Worm (Caenorhabditis elegans): ENCODE data around the gene fbxa-30.
A peak's percentile ranks its signal among the peaks of the same experiment; 100 is the strongest.

fbxa-30 gene

DNA sequence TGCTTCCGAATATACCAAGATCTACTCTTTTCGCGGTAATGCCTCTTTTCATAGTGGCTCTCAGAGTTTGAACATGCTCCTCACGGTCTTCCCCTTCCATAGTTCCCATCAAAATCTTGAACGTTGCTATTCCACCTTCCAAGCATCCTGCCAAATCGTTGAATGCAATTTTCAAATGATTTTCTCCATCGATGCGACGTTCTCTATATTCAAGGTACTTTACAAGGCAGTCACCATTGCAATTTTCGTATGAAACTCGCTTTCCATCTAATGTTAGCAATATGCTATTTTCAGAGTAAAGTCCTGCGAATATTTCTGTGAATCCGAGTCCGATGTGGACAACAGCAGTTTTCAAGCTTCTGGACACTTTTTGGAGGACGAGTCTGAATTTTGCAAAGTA lies 38.9 kb upstream of the fbxa-30 start:
- TF ChIP-seq elt-2 (tag; optimal IDR thresholded peaks at IDR 0.05) (no peak), hlh-15 (tag; optimal IDR thresholded peaks at IDR 0.05) (no peak), tbx-2 (tag; optimal IDR thresholded peaks at IDR 0.05) (no peak), fkh-6 (tag; optimal IDR thresholded peaks at IDR 0.05) (no peak), che-1 (tag; optimal IDR thresholded peaks at IDR 0.05) (no peak), lim-6 (tag; optimal IDR thresholded peaks at IDR 0.05) (no peak), sox-2 (GFP tag; IDR thresholded peaks at IDR 0.05) (no peak), ceh-22 (tag; optimal IDR thresholded peaks at IDR 0.05) (no peak), ceh-30 (tag; optimal IDR thresholded peaks at IDR 0.05) (no peak), pag-3 (tag; optimal IDR thresholded peaks at IDR 0.05; ENCODE audit: borderline replicate concordance) (no peak)

DNA sequence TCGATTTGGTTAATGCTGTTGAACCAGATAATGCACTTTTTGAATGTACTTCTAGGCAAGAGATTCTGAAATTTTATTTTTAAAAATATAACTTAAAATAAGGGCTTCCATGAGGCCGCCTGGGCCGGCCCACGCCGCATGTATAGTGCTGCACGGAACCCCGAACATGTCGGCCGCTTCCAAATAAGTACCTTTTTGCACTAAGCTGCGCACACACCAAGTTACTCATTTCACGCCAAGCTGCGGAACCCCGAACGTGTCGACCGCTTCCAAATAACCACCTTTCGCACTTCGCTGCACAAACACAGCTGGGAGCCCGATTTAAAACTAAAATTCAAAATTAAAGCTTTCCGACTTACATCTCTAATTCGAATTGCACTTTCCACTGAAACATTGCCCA lies 36.0 kb upstream of the fbxa-30 start:
- no peak for TF ChIP-seq tbx-2 (tag; optimal IDR thresholded peaks at IDR 0.05)
- no peak for TF ChIP-seq eyg-1 (tag; optimal IDR thresholded peaks at IDR 0.05)
- TF ChIP-seq ttx-3 (tag; optimal IDR thresholded peaks at IDR 0.05) = no peak
- TF ChIP-seq hlh-8 (tag; optimal IDR thresholded peaks at IDR 0.05) = no peak
- no peak for TF ChIP-seq C38D4.7 (GFP tag; optimal IDR thresholded peaks at IDR 0.05)
- TF ChIP-seq tbx-7 (tag; optimal IDR thresholded peaks at IDR 0.05) = no peak
- TF ChIP-seq ceh-34 (tag; optimal IDR thresholded peaks at IDR 0.05) = no peak
- TF ChIP-seq T23F11.4 (GFP tag; optimal IDR thresholded peaks at IDR 0.05) = no peak
- TF ChIP-seq elt-4 (tag; optimal IDR thresholded peaks at IDR 0.05) = no peak
- no peak for TF ChIP-seq pha-2 (tag; optimal IDR thresholded peaks at IDR 0.05)
- TF ChIP-seq nhr-11 (tag; optimal IDR thresholded peaks at IDR 0.05) = no peak
- TF ChIP-seq ceh-18 (tag; optimal IDR thresholded peaks at IDR 0.05) = no peak
- no peak for TF ChIP-seq hlh-30 (tag; optimal IDR thresholded peaks at IDR 0.05; ENCODE audit: insufficient read depth)
- TF ChIP-seq lim-6 (tag; optimal IDR thresholded peaks at IDR 0.05) = no peak

ce11 chrIII:1308887-1309286 lies 33.5 kb upstream of the fbxa-30 start, which contains the start of gene Y82E9BL.12:
Gene Y82E9BL.12 (plus strand): TSS chrIII:1309187.
- no peak for TF ChIP-seq eyg-1 (tag; optimal IDR thresholded peaks at IDR 0.05)

DNA sequence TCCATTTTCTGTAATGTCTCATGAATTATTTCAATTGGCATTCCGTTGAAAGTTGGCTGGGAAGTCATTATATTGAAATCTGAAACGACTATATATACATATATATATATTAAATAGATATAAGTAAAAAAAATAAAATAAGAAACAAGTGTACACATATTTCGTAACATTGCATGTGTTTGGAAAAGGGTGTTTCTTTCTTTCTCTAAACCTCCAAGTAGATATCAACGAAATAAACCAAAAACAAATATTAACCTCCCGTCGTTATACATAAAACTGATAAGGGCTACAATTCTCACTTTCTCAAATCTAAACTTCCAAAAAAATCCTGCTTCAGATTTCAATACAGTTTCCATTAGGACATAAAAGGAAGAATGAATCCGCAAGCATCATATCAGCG lies 32.8 kb upstream of the fbxa-30 start, which contains the start of gene fbxa-79:
TSS of gene fbxa-79 (minus strand) at position 86 of the 400 bp plus-strand sequence.
- TF ChIP-seq hlh-13 (GFP tag; optimal IDR thresholded peaks at IDR 0.05) (no peak), elt-2 (tag; optimal IDR thresholded peaks at IDR 0.05) (peak; percentile 9), ets-4 (tag; optimal IDR thresholded peaks at IDR 0.05) (no peak), pqm-1 (tag; optimal IDR thresholded peaks at IDR 0.05) (no peak)

DNA sequence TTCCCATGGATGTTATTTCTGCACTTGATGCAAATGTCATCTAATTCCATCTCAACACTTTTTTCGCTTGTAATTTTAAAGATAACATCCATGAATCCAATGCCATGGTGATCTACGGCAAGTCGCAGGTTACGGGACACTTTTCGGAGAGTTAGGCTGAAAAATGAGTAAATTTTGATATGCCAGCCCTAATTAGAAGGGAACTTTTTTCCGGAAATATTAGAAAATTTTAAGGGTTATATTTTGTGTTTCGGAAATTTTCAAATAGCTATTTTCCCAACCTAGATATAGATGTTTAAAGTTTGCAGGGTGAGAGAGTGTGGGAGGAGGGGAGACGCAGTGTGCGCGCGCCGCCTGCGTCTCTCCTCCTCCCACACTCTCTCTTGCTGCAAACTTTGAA lies 31.9 kb upstream of the fbxa-30 start:
- TF ChIP-seq pax-1 (tag; optimal IDR thresholded peaks at IDR 0.05) (no peak), Y22D7AL.16 (tag; optimal IDR thresholded peaks at IDR 0.05) (no peak), ceh-6 (GFP tag; optimal IDR thresholded peaks at IDR 0.05) (no peak), unc-55 (GFP tag; optimal IDR thresholded peaks at IDR 0.05) (no peak), sdc-2 (tag; optimal IDR thresholded peaks at IDR 0.05) (no peak), ahr-1 (tag; optimal IDR thresholded peaks at IDR 0.05) (no peak), sox-2 (GFP tag; IDR thresholded peaks at IDR 0.05) (no peak), K02D7.2 (tag; optimal IDR thresholded peaks at IDR 0.05) (no peak), hlh-6 (tag; optimal IDR thresholded peaks at IDR 0.05) (no peak)

- TF ChIP-seq npax-4 (tag; optimal IDR thresholded peaks at IDR 0.05) (no peak), nhr-232 (tag; optimal IDR thresholded peaks at IDR 0.05) (no peak), pax-1 (tag; optimal IDR thresholded peaks at IDR 0.05) (no peak), pha-4 (tag; optimal IDR thresholded peaks at IDR 0.05) (no peak), sox-4 (tag; optimal IDR thresholded peaks at IDR 0.05) (no peak), ceh-14 (tag; optimal IDR thresholded peaks at IDR 0.05) (no peak), ama-1 (optimal IDR thresholded peaks at IDR 0.05) (no peak), che-1 (tag; optimal IDR thresholded peaks at IDR 0.05) (no peak), eyg-1 (tag; optimal IDR thresholded peaks at IDR 0.05) (no peak), ceh-2 (tag; optimal IDR thresholded peaks at IDR 0.05) (no peak)
Measured at ce11 chrIII:1303414-1303813, 28.0 kb upstream of the fbxa-30 start, which contains the start of gene fbxa-75. Gene fbxa-75 (plus strand): TSS chrIII:1303714.

Measured in whole organism, late embryonic.